Worm (Caenorhabditis elegans) whole organism, L4 larva: ENCODE data around the gene sph-1.

ENCODE experiments used
- F26F4.8 ChIP-seq: fragments of 200-800 bp; sonication (Bioruptor generic); conservative IDR thresholded peaks from 2 replicates; pipeline ENCODE4 v1.3.6; 2022; ENCODE audit warnings: missing genetic modification characterization, missing compliant biosample characterization
- F37D6.2 ChIP-seq: sonication (generic microtip); optimal IDR thresholded peaks from 2 replicates; lab custom pipeline; 2016; ENCODE audit warnings: mild to moderate bottlenecking, missing genetic modification characterization, missing compliant biosample characterization
- F49E8.2 ChIP-seq: sonication (generic microtip); optimal IDR thresholded peaks from 2 replicates; lab custom pipeline; 2016; ENCODE audit warnings: missing compliant biosample characterization, mild to moderate bottlenecking, missing genetic modification characterization, borderline replicate concordance
- R02D3.7 ChIP-seq: fragments of 150-350 bp; sonication (generic microtip); optimal IDR thresholded peaks from 3 replicates; lab custom pipeline; 2014; ENCODE audit warnings: missing biosample characterization, missing genetic modification characterization
- T26A8.4 ChIP-seq: fragments of 200-800 bp; sonication (Bioruptor generic); IDR thresholded peaks from 2 replicates; pipeline ENCODE4 v1.3.6; 2022; ENCODE audit warnings: missing genetic modification characterization, missing compliant biosample characterization
- Y105C5A.15 ChIP-seq: fragments of 200-800 bp; sonication (Bioruptor generic); IDR thresholded peaks from 2 replicates; pipeline ENCODE4 v1.3.6; 2022; ENCODE audit warnings: missing genetic modification characterization, missing compliant biosample characterization
- Y48G9A.11 ChIP-seq: fragments of 200-800 bp; sonication (Bioruptor generic); IDR thresholded peaks from 2 replicates; pipeline ENCODE4 v1.3.6; 2022; ENCODE audit warnings: missing genetic modification reagents, missing genetic modification characterization, missing compliant biosample characterization
- ZK337.2 ChIP-seq: fragments of 200-800 bp; sonication (Bioruptor generic); IDR thresholded peaks from 2 replicates; pipeline ENCODE4 v1.3.6; 2022; ENCODE audit warnings: missing genetic modification reagents, missing genetic modification characterization, missing compliant biosample characterization
- ZK546.5 ChIP-seq, 2 experiments: sonication (generic microtip); optimal IDR thresholded peaks; 2 replicates each; lab custom pipeline; 2017; ENCODE audit warnings: missing biosample characterization in 2 of 2, missing genetic modification characterization in 2 of 2
- aha-1 ChIP-seq: fragments of 150-350 bp; peaks from one replicate; lab custom pipeline; 2014; ENCODE audit warnings: missing biosample characterization, missing genetic modification characterization
- ama-1 ChIP-seq: fragments of 150-350 bp; optimal IDR thresholded peaks from 2 replicates; lab custom pipeline; 2014; ENCODE audit warnings: inconsistent platforms, mixed read lengths
- arid-1 ChIP-seq: fragments of 200-800 bp; sonication (Bioruptor generic); conservative IDR thresholded peaks from 2 replicates; pipeline ENCODE4 v1.3.6; 2022; ENCODE audit warnings: missing genetic modification reagents, missing genetic modification characterization, missing compliant biosample characterization
- attf-4 ChIP-seq: sonication (generic microtip); optimal IDR thresholded peaks from 3 replicates; lab custom pipeline; 2017; ENCODE audit warnings: missing biosample characterization, missing genetic modification characterization
- ceh-28 ChIP-seq: fragments of 150-350 bp; optimal IDR thresholded peaks from 2 replicates; lab custom pipeline; 2014; ENCODE audit warnings: missing biosample characterization, missing genetic modification reagents, missing genetic modification characterization
- ceh-32 ChIP-seq: sonication (generic microtip); optimal IDR thresholded peaks from 2 replicates; lab custom pipeline; 2016; ENCODE audit warnings: mild to moderate bottlenecking, missing genetic modification characterization, missing compliant biosample characterization; ENCODE audit not compliant: poor library complexity
- ceh-44 ChIP-seq: fragments of 200-800 bp; sonication (Bioruptor generic); IDR thresholded peaks from 2 replicates; pipeline ENCODE4 v1.3.6; 2022; ENCODE audit warnings: missing genetic modification reagents, missing genetic modification characterization, missing compliant biosample characterization
- ces-1 ChIP-seq: fragments of 150-350 bp; sonication (generic microtip); optimal IDR thresholded peaks from 4 replicates; lab custom pipeline; 2014; ENCODE audit warnings: missing biosample characterization, missing genetic modification reagents, missing genetic modification characterization
- ctbp-1 ChIP-seq: fragments of 200-800 bp; sonication (Bioruptor generic); IDR thresholded peaks from 2 replicates; pipeline ENCODE4 v1.3.6; 2022; ENCODE audit warnings: missing genetic modification reagents, missing genetic modification characterization, missing compliant biosample characterization
- daf-12 ChIP-seq: fragments of 150-350 bp; optimal IDR thresholded peaks from 2 replicates; lab custom pipeline; 2014; ENCODE audit warnings: missing biosample characterization, missing genetic modification reagents, missing genetic modification characterization
- daf-16 ChIP-seq, 3 experiments: sonication (generic microtip); optimal IDR thresholded peaks; 2 replicates each; lab custom pipeline; 2016 to 2017; ENCODE audit warnings: missing genetic modification characterization in 3 of 3, missing genetic modification reagents in 3 of 3, mild to moderate bottlenecking in 2 of 3, missing compliant biosample characterization in 2 of 3, missing biosample characterization in 1 of 3, moderate library complexity in 1 of 3
- daf-19 ChIP-seq: fragments of 200-800 bp; sonication (Bioruptor generic); conservative IDR thresholded peaks from 2 replicates; pipeline ENCODE4 v1.3.6; 2022; ENCODE audit warnings: missing genetic modification characterization, missing compliant biosample characterization
- daf-8 ChIP-seq: fragments of 200-800 bp; sonication (Bioruptor generic); IDR thresholded peaks from 2 replicates; pipeline ENCODE4 v1.3.6; 2022; ENCODE audit warnings: missing genetic modification characterization, missing compliant biosample characterization
- dmd-6 ChIP-seq: fragments of 200-800 bp; sonication (Bioruptor generic); IDR thresholded peaks from 2 replicates; pipeline ENCODE4 v1.3.6; 2022; ENCODE audit warnings: missing genetic modification reagents, missing genetic modification characterization, missing compliant biosample characterization
- dmd-9 ChIP-seq: fragments of 200-800 bp; sonication (Bioruptor generic); IDR thresholded peaks from 2 replicates; pipeline ENCODE4 v1.3.6; 2022; ENCODE audit warnings: missing genetic modification reagents, missing genetic modification characterization, missing compliant biosample characterization
- dpl-1 ChIP-seq: fragments of 150-350 bp; optimal IDR thresholded peaks from 2 replicates; lab custom pipeline; 2014; ENCODE audit warnings: missing biosample characterization, missing genetic modification reagents, missing genetic modification characterization
- egl-27 ChIP-seq: sonication (generic microtip); optimal IDR thresholded peaks from 3 replicates; lab custom pipeline; 2017; ENCODE audit warnings: missing biosample characterization, missing genetic modification reagents, missing genetic modification characterization
- egl-43 ChIP-seq: fragments of 200-800 bp; sonication (Bioruptor generic); IDR thresholded peaks from 2 replicates; pipeline ENCODE4 v1.3.6; 2022; ENCODE audit warnings: missing genetic modification reagents, missing genetic modification characterization, missing compliant biosample characterization
- fos-1 ChIP-seq: fragments of 150-350 bp; optimal IDR thresholded peaks from 2 replicates; lab custom pipeline; 2014; ENCODE audit warnings: missing biosample characterization, missing genetic modification characterization
- hif-1 ChIP-seq, 2 experiments: sonication (generic microtip); optimal IDR thresholded peaks; 2 replicates each; lab custom pipeline; 2016 to 2017; ENCODE audit warnings: missing compliant biosample characterization in 2 of 2, missing genetic modification characterization in 2 of 2, missing genetic modification reagents in 2 of 2, missing genotype in 2 of 2, mild to moderate bottlenecking in 1 of 2
- hlh-11 ChIP-seq: fragments of 200-800 bp; sonication (Bioruptor generic); optimal IDR thresholded peaks from 2 replicates; lab custom pipeline; 2018; ENCODE audit warnings: mild to moderate bottlenecking, missing genetic modification characterization, missing compliant biosample characterization
- jun-1 ChIP-seq: fragments of 150-350 bp; optimal IDR thresholded peaks from 2 replicates; lab custom pipeline; 2014; ENCODE audit warnings: missing biosample characterization, missing genetic modification reagents, missing genetic modification characterization
- lim-7 ChIP-seq: fragments of 200-800 bp; sonication (Bioruptor generic); IDR thresholded peaks from 2 replicates; pipeline ENCODE4 v1.3.6; 2022; ENCODE audit warnings: missing genetic modification characterization, missing compliant biosample characterization
- lin-13 ChIP-seq: fragments of 150-350 bp; optimal IDR thresholded peaks from 2 replicates; lab custom pipeline; 2014; ENCODE audit warnings: missing biosample characterization, missing genetic modification reagents, missing genetic modification characterization
- lin-15B ChIP-seq: fragments of 150-350 bp; sonication (generic microtip); optimal IDR thresholded peaks from 3 replicates; lab custom pipeline; 2014; ENCODE audit warnings: missing biosample characterization, missing genetic modification characterization
- lin-29 ChIP-seq: fragments of 200-800 bp; sonication (Bioruptor generic); IDR thresholded peaks from 2 replicates; pipeline ENCODE4 v1.3.6; 2022; ENCODE audit warnings: missing genetic modification reagents, missing genetic modification characterization, missing compliant biosample characterization
- mdl-1 ChIP-seq, 2 experiments: fragments of 150-350 bp in 1 of 2; sonication (generic microtip) in 1 of 2; optimal IDR thresholded peaks; 2 replicates each; lab custom pipeline; 2014 to 2017; ENCODE audit warnings: missing biosample characterization in 2 of 2, missing genetic modification characterization in 2 of 2
- mxl-2 ChIP-seq: fragments of 200-800 bp; sonication (Bioruptor generic); conservative IDR thresholded peaks from 2 replicates; pipeline ENCODE4 v1.3.6; 2022; ENCODE audit warnings: missing genetic modification reagents, missing genetic modification characterization, missing compliant biosample characterization
- mxl-3 ChIP-seq: fragments of 200-800 bp; sonication (Bioruptor generic); optimal IDR thresholded peaks from 2 replicates; lab custom pipeline; 2018; ENCODE audit warnings: mild to moderate bottlenecking, missing genetic modification characterization, missing compliant biosample characterization
- nhr-10 ChIP-seq: fragments of 150-350 bp; optimal IDR thresholded peaks from 2 replicates; lab custom pipeline; 2014; ENCODE audit warnings: missing biosample characterization, missing genetic modification characterization
- nhr-25 ChIP-seq: sonication (generic microtip); optimal IDR thresholded peaks from 2 replicates; lab custom pipeline; 2017; ENCODE audit warnings: missing genetic modification characterization, mild to moderate bottlenecking, missing compliant biosample characterization, antibody characterized with exemption, moderate library complexity, borderline replicate concordance; ENCODE audit not compliant: insufficient read depth
- nhr-28 ChIP-seq: fragments of 150-350 bp; optimal IDR thresholded peaks from 2 replicates; lab custom pipeline; 2014; ENCODE audit warnings: missing biosample characterization, missing genetic modification characterization
- nhr-41 ChIP-seq: fragments of 200-800 bp; sonication (Bioruptor generic); IDR thresholded peaks from 2 replicates; pipeline ENCODE4 v1.3.6; 2022; ENCODE audit warnings: missing genetic modification reagents, missing genetic modification characterization, missing compliant biosample characterization
- nhr-6 ChIP-seq: fragments of 150-350 bp; optimal IDR thresholded peaks from 2 replicates; lab custom pipeline; 2014; ENCODE audit warnings: missing biosample characterization, missing genetic modification characterization
- nhr-76 ChIP-seq: fragments of 150-350 bp; optimal IDR thresholded peaks from 2 replicates; lab custom pipeline; 2014; ENCODE audit warnings: missing biosample characterization, missing genetic modification characterization
- pha-4 ChIP-seq, 2 experiments: fragments of 150-350 bp in 1 of 2; fragments of 200-800 bp in 1 of 2; sonication (Bioruptor generic) in 1 of 2; IDR thresholded peaks in 1 of 2; optimal IDR thresholded peaks in 1 of 2; 2 replicates each; pipeline versions ENCODE4 v1.3.6 to Lab custom; 2014 to 2022; ENCODE audit warnings: missing genetic modification characterization in 2 of 2, missing genetic modification reagents in 2 of 2, missing biosample characterization in 1 of 2, missing compliant biosample characterization in 1 of 2
- spr-3 ChIP-seq: fragments of 200-800 bp; sonication (Bioruptor generic); optimal IDR thresholded peaks from 2 replicates; lab custom pipeline; 2018; ENCODE audit warnings: mild to moderate bottlenecking, missing genetic modification characterization, missing compliant biosample characterization
- unc-130 ChIP-seq: sonication (generic microtip); optimal IDR thresholded peaks from 2 replicates; lab custom pipeline; 2016; ENCODE audit warnings: missing genetic modification reagents, missing genetic modification characterization, missing compliant biosample characterization
- vab-7 ChIP-seq: fragments of 200-800 bp; sonication (Bioruptor generic); IDR thresholded peaks from 2 replicates; pipeline ENCODE4 v1.3.6; 2022; ENCODE audit warnings: missing genetic modification reagents, missing genetic modification characterization, missing compliant biosample characterization
- zfp-2 ChIP-seq: sonication (generic microtip); optimal IDR thresholded peaks from 2 replicates; lab custom pipeline; 2016; ENCODE audit warnings: mild to moderate bottlenecking, missing genetic modification characterization, missing compliant biosample characterization
- zfp-3 ChIP-seq: fragments of 200-800 bp; sonication (Bioruptor generic); conservative IDR thresholded peaks from 2 replicates; pipeline ENCODE4 v1.3.6; 2022; ENCODE audit warnings: missing genetic modification reagents, missing genetic modification characterization, missing compliant biosample characterization
- zip-11 ChIP-seq: fragments of 200-800 bp; sonication (Bioruptor generic); IDR thresholded peaks from 2 replicates; pipeline ENCODE4 v1.3.6; 2022; ENCODE audit warnings: missing genetic modification characterization, missing compliant biosample characterization

The sph-1 gene

DNA sequence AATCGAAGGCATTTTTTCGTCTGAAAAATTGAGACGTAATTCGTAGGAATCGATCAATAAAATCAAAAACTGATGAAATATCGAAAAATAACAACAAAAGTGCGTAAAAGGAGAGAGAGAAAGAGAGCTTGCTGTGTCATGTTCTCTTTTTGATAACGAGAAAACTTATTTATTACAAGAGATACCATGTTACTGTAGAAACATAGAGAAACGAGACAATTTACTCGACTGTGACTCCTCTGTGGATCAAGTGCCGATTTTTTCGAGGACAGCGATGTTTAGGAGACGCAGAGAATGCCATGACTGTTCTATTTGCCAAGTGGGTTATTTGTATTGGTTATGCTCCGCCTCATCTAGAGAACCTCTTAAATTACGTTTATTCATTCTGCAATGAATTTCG is at the start of gene sph-1 (continued):
- no peak for TF ChIP-seq F49E8.2 (tag; lab: Kevin White, UChicago)
- TF ChIP-seq lin-29 (GFP tag; lab: Robert Waterston, UW): no peak
- no peak for TF ChIP-seq nhr-76 (tag; lab: Kevin White, UChicago)
- no peak for TF ChIP-seq nhr-25 (tag; lab: Kevin White, UChicago)
- no peak for TF ChIP-seq egl-43
- TF ChIP-seq dmd-6: peak; percentile 45; the same call in 1 of the 2 replicates
- TF ChIP-seq hlh-11 (tag; lab: Kevin White, UChicago): peak; percentile 65
- no peak for TF ChIP-seq R02D3.7 (tag; lab: Kevin White, UChicago)
- no peak for TF ChIP-seq ceh-32 (tag; lab: Kevin White, UChicago)
- TF ChIP-seq jun-1 (tag; lab: Kevin White, UChicago): no peak
- no peak for TF ChIP-seq egl-27
- no peak for TF ChIP-seq arid-1 (GFP tag; lab: Robert Waterston, UW)
- peak; percentile 52 for TF ChIP-seq nhr-28 (tag; lab: Kevin White, UChicago)
- no peak for TF ChIP-seq daf-19 (GFP tag; lab: Robert Waterston, UW)
- TF ChIP-seq ces-1 (GFP tag; lab: Kevin White, UChicago): no peak
- no peak for TF ChIP-seq F26F4.8 (GFP tag; lab: Robert Waterston, UW)
- peak; percentile 15 for TF ChIP-seq mxl-3 (GFP tag; lab: Kevin White, UChicago)
- TF ChIP-seq T26A8.4 (GFP tag; lab: Robert Waterston, UW): no peak
- no peak for TF ChIP-seq F37D6.2 (tag; lab: Kevin White, UChicago)
- TF ChIP-seq lim-7: no peak
- TF ChIP-seq aha-1 (tag; lab: Kevin White, UChicago): no peak
- no peak for TF ChIP-seq vab-7
- TF ChIP-seq ZK546.5 (tag; optimal IDR thresholded peaks at IDR 0.05; lab: Kevin White, UChicago): no peak
- TF ChIP-seq dpl-1 (GFP tag; lab: Kevin White, UChicago): no peak
- TF ChIP-seq unc-130 (GFP tag; lab: Kevin White, UChicago): no peak
- TF ChIP-seq mxl-2 (GFP tag; lab: Robert Waterston, UW): no peak
- no peak for TF ChIP-seq nhr-41 (GFP tag; lab: Robert Waterston, UW)
- peak; percentile 50 for TF ChIP-seq nhr-10 (tag; lab: Kevin White, UChicago)
- no peak for TF ChIP-seq attf-4 (tag; lab: Kevin White, UChicago)
- TF ChIP-seq ama-1: peak; percentile 55
- no peak for TF ChIP-seq Y48G9A.11 (GFP tag; lab: Robert Waterston, UW)
- no peak for TF ChIP-seq ceh-44 (GFP tag; lab: Robert Waterston, UW)
- no peak for TF ChIP-seq daf-12 (tag; lab: Kevin White, UChicago)
- TF ChIP-seq fos-1: no peak
- TF ChIP-seq pha-4 (GFP tag; IDR thresholded peaks at IDR 0.05; lab: Robert Waterston, UW): no peak; the same call in 1 of the 2 replicates
- TF ChIP-seq pha-4 (tag; optimal IDR thresholded peaks at IDR 0.05; lab: Kevin White, UChicago): peak; percentile 84
- no peak for TF ChIP-seq spr-3
- no peak for TF ChIP-seq daf-16 (GFP tag; optimal IDR thresholded peaks at IDR 0.05; lab: Kevin White, UChicago)
- TF ChIP-seq daf-16 (tag; optimal IDR thresholded peaks at IDR 0.05; lab: Kevin White, UChicago): peak; percentile 89
- no peak for TF ChIP-seq Y105C5A.15 (GFP tag; lab: Robert Waterston, UW)
- TF ChIP-seq zfp-2 (tag; lab: Kevin White, UChicago): no peak
- no peak for TF ChIP-seq dmd-9
- no peak for TF ChIP-seq lin-13 (GFP tag; lab: Kevin White, UChicago)
- no peak for TF ChIP-seq zip-11 (GFP tag; lab: Robert Waterston, UW)
- TF ChIP-seq hif-1 (tag; optimal IDR thresholded peaks at IDR 0.05; lab: Kevin White, UChicago): no peak
- no peak for TF ChIP-seq ceh-28 (tag; lab: Kevin White, UChicago)
- TF ChIP-seq ctbp-1: no peak
- no peak for TF ChIP-seq ZK337.2 (GFP tag; lab: Robert Waterston, UW)
- no peak for TF ChIP-seq daf-8
- TF ChIP-seq nhr-6 (tag; lab: Kevin White, UChicago): peak; percentile 31
- TF ChIP-seq mdl-1 (tag; optimal IDR thresholded peaks at IDR 0.05; lab: Kevin White, UChicago): peak in 1 of 2 experiments; percentile 39
- no peak for TF ChIP-seq zfp-3 (GFP tag; lab: Robert Waterston, UW)
- no peak for TF ChIP-seq lin-15B
